Worm (Caenorhabditis elegans) whole organism, L3 larva: ENCODE results near the gene ctl-2.
"Not testable (repeated sequence)": the region's sequence is repeated elsewhere in the genome, so short reads cannot be mapped to it uniquely, and the experiment has no call there.

ENCODE experiments used
- R02D3.7 ChIP-seq: fragments of 150-350 bp; optimal IDR thresholded peaks from 2 replicates; lab custom pipeline; 2014; ENCODE audit warnings: missing biosample characterization, missing genetic modification characterization
- ZK546.5 ChIP-seq: sonication (generic microtip); optimal IDR thresholded peaks from 2 replicates; lab custom pipeline; 2017; ENCODE audit warnings: missing biosample characterization, missing genetic modification characterization
- aly-2 ChIP-seq: fragments of 150-350 bp; optimal IDR thresholded peaks from 2 replicates; lab custom pipeline; 2014; ENCODE audit warnings: missing biosample characterization, missing genetic modification characterization
- ceh-16 ChIP-seq: sonication (generic microtip); optimal IDR thresholded peaks from 2 replicates; lab custom pipeline; 2017; ENCODE audit warnings: missing biosample characterization, missing genetic modification characterization
- ceh-82 ChIP-seq: fragments of 150-350 bp; optimal IDR thresholded peaks from 2 replicates; lab custom pipeline; 2014; ENCODE audit warnings: missing biosample characterization, missing genetic modification characterization
- ceh-9 ChIP-seq: sonication (generic microtip); optimal IDR thresholded peaks from 2 replicates; lab custom pipeline; 2018; ENCODE audit warnings: missing biosample characterization, missing genetic modification characterization
- daf-12 ChIP-seq: fragments of 150-350 bp; optimal IDR thresholded peaks from 2 replicates; lab custom pipeline; 2014; ENCODE audit warnings: missing biosample characterization, missing genetic modification reagents, missing genetic modification characterization
- egl-27 ChIP-seq: sonication (generic microtip); optimal IDR thresholded peaks from 4 replicates; lab custom pipeline; 2017; ENCODE audit warnings: missing biosample characterization, missing genetic modification reagents, missing genetic modification characterization
- egl-5 ChIP-seq: fragments of 150-350 bp; optimal IDR thresholded peaks from 2 replicates; lab custom pipeline; 2017; ENCODE audit warnings: missing biosample characterization, missing genetic modification reagents, missing genetic modification characterization, inconsistent platforms
- elt-1 ChIP-seq: fragments of 150-350 bp; optimal IDR thresholded peaks from 2 replicates; lab custom pipeline; 2014; ENCODE audit warnings: missing biosample characterization, missing genetic modification characterization
- elt-2 ChIP-seq: sonication (generic microtip); optimal IDR thresholded peaks from 2 replicates; lab custom pipeline; 2016; ENCODE audit warnings: missing genetic modification reagents, mild to moderate bottlenecking, missing genetic modification characterization, missing compliant biosample characterization
- elt-3 ChIP-seq, 3 experiments: fragments of 150-350 bp in 1 of 3; sonication (generic microtip) in 2 of 3; optimal IDR thresholded peaks; 2 replicates in 2 of 3; 4 replicates in 1 of 3; lab custom pipeline; 2014 to 2017; ENCODE audit warnings: missing biosample characterization in 3 of 3, missing genetic modification characterization in 3 of 3
- eor-1 ChIP-seq, 2 experiments: fragments of 150-350 bp; optimal IDR thresholded peaks; 2 replicates each; lab custom pipeline; 2014 to 2018; ENCODE audit warnings: missing biosample characterization in 2 of 2, missing genetic modification characterization in 2 of 2
- fkh-10 ChIP-seq: sonication (generic microtip); optimal IDR thresholded peaks from 2 replicates; lab custom pipeline; 2017; ENCODE audit warnings: missing biosample characterization, missing genetic modification reagents, missing genetic modification characterization
- fkh-2 ChIP-seq: fragments of 150-350 bp; optimal IDR thresholded peaks from 2 replicates; lab custom pipeline; 2014; ENCODE audit warnings: missing biosample characterization, missing genetic modification reagents, missing genetic modification characterization
- fos-1 ChIP-seq: fragments of 150-350 bp; optimal IDR thresholded peaks from 2 replicates; lab custom pipeline; 2014; ENCODE audit warnings: missing biosample characterization, missing genetic modification characterization
- hmg-11 ChIP-seq: sonication (generic microtip); optimal IDR thresholded peaks from 2 replicates; lab custom pipeline; 2016; ENCODE audit warnings: missing genetic modification characterization, missing compliant biosample characterization
- jun-1 ChIP-seq: fragments of 150-350 bp; optimal IDR thresholded peaks from 2 replicates; lab custom pipeline; 2014; ENCODE audit warnings: missing biosample characterization, missing genetic modification reagents, missing genetic modification characterization
- lin-39 ChIP-seq: fragments of 150-350 bp; optimal IDR thresholded peaks from 2 replicates; lab custom pipeline; 2018; ENCODE audit warnings: missing biosample characterization, missing genetic modification reagents, missing genetic modification characterization
- lsy-12 ChIP-seq: sonication (generic microtip); optimal IDR thresholded peaks from 2 replicates; lab custom pipeline; 2016; ENCODE audit warnings: mild to moderate bottlenecking, missing genetic modification characterization, missing compliant biosample characterization
- mdl-1 ChIP-seq: fragments of 150-350 bp; optimal IDR thresholded peaks from 2 replicates; lab custom pipeline; 2014; ENCODE audit warnings: missing biosample characterization, missing genetic modification characterization
- nfya-1 ChIP-seq: sonication (generic microtip); optimal IDR thresholded peaks from 2 replicates; lab custom pipeline; 2017; ENCODE audit warnings: missing genetic modification characterization, mild to moderate bottlenecking, missing compliant biosample characterization, antibody characterized with exemption, moderate library complexity; ENCODE audit not compliant: insufficient read depth
- nhr-11 ChIP-seq: fragments of 150-350 bp; optimal IDR thresholded peaks from 2 replicates; lab custom pipeline; 2014; ENCODE audit warnings: missing biosample characterization, missing genetic modification characterization
- nhr-23 ChIP-seq: fragments of 150-350 bp; optimal IDR thresholded peaks from 2 replicates; lab custom pipeline; 2014; ENCODE audit warnings: missing biosample characterization, missing genetic modification reagents, missing genetic modification characterization
- nhr-237 ChIP-seq: fragments of 150-350 bp; optimal IDR thresholded peaks from 2 replicates; lab custom pipeline; 2014; ENCODE audit warnings: missing biosample characterization, missing genetic modification characterization
- nhr-28 ChIP-seq: fragments of 150-350 bp; optimal IDR thresholded peaks from 2 replicates; lab custom pipeline; 2014; ENCODE audit warnings: missing biosample characterization, missing genetic modification characterization
- nhr-67 ChIP-seq: fragments of 150-350 bp; optimal IDR thresholded peaks from 2 replicates; lab custom pipeline; 2014; ENCODE audit warnings: missing biosample characterization, missing genetic modification characterization
- nhr-76 ChIP-seq: fragments of 150-350 bp; sonication (generic microtip); optimal IDR thresholded peaks from 5 replicates; lab custom pipeline; 2014; ENCODE audit warnings: missing biosample characterization, missing genetic modification characterization
- pha-4 ChIP-seq: fragments of 150-350 bp; optimal IDR thresholded peaks from 2 replicates; lab custom pipeline; 2014; ENCODE audit warnings: missing biosample characterization, missing genetic modification reagents, missing genetic modification characterization
- pqm-1 ChIP-seq: fragments of 150-350 bp; optimal IDR thresholded peaks from 2 replicates; lab custom pipeline; 2017; ENCODE audit warnings: missing biosample characterization, missing genetic modification characterization, inconsistent platforms
- sea-2 ChIP-seq: fragments of 150-350 bp; sonication (generic microtip); optimal IDR thresholded peaks from 4 replicates; lab custom pipeline; 2014; ENCODE audit warnings: missing biosample characterization, missing genetic modification reagents, missing genetic modification characterization
- skn-1 ChIP-seq: fragments of 150-350 bp; optimal IDR thresholded peaks from 2 replicates; lab custom pipeline; 2014; ENCODE audit warnings: missing biosample characterization, missing genetic modification characterization
- tbx-2 ChIP-seq: sonication (generic microtip); optimal IDR thresholded peaks from 2 replicates; lab custom pipeline; 2016; ENCODE audit warnings: mild to moderate bottlenecking, missing genetic modification characterization, missing compliant biosample characterization
- unc-39 ChIP-seq: sonication (generic microtip); optimal IDR thresholded peaks from 4 replicates; lab custom pipeline; 2017; ENCODE audit warnings: missing biosample characterization, missing genetic modification characterization
- unc-62 ChIP-seq: fragments of 150-350 bp; sonication (generic microtip); optimal IDR thresholded peaks from 4 replicates; lab custom pipeline; 2014; ENCODE audit warnings: missing biosample characterization, missing genetic modification reagents, missing genetic modification characterization
- zag-1 ChIP-seq: fragments of 150-350 bp; optimal IDR thresholded peaks from 2 replicates; lab custom pipeline; 2014; ENCODE audit warnings: missing biosample characterization, missing genetic modification characterization
- ztf-11 ChIP-seq: fragments of 150-350 bp; optimal IDR thresholded peaks from 2 replicates; lab custom pipeline; 2014; ENCODE audit warnings: missing biosample characterization, missing genetic modification characterization
- ztf-4 ChIP-seq: fragments of 150-350 bp; optimal IDR thresholded peaks from 2 replicates; lab custom pipeline; 2014; ENCODE audit warnings: missing biosample characterization, missing genetic modification characterization

The ctl-2 gene

ce11 chrII:14312182-14312581 is 10.4 kb upstream of the ctl-2 start:
- TF ChIP-seq lin-39 (tag; lab: Kevin White, UChicago), result no peak

DNA sequence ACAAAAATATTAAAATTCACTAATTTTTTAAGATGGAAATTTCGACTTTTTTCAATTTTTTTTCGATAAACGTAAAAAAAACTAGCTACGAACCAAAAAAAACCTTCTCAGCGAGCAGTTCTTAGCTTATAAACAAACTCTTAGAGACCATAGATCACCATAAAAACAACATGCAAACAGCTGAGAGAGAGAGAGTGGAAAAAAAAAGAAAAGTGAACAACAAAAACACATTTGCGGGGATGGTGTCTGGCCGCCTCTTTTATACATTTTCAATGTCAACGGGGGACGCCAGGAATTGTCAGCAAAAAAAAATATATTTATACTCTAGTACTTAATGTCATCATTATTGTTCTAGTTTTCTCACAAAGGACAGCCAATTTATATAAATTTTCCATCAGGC is 9.7 kb upstream of the ctl-2 start:
- peak; percentile 16 for TF ChIP-seq pha-4 (tag; lab: Kevin White, UChicago)
- peak; percentile 5 for TF ChIP-seq skn-1 (tag; lab: Kevin White, UChicago)
- TF ChIP-seq elt-3 (tag; optimal IDR thresholded peaks at IDR 0.05; lab: Kevin White, UChicago), result no peak

ce11 chrII:14310729-14311388 is 9.0 kb upstream of the ctl-2 start, which contains the start of gene ctl-3:
Gene ctl-3, minus strand, starts transcription at chrII:14310779.
- no peak for TF ChIP-seq pha-4 (tag; lab: Kevin White, UChicago)
- TF ChIP-seq ceh-9 (tag; lab: Kevin White, UChicago), result no peak
- no peak for TF ChIP-seq ceh-16 (tag; lab: Kevin White, UChicago)
- no peak for TF ChIP-seq ceh-82
- no peak for TF ChIP-seq unc-39 (tag; lab: Kevin White, UChicago)
- no peak for TF ChIP-seq egl-5
- no peak for TF ChIP-seq fkh-2 (tag; lab: Kevin White, UChicago)
- TF ChIP-seq fos-1 (tag; lab: Kevin White, UChicago), result no peak
- TF ChIP-seq tbx-2, result no peak
- TF ChIP-seq sea-2 (GFP tag; lab: Kevin White, UChicago), result no peak

DNA sequence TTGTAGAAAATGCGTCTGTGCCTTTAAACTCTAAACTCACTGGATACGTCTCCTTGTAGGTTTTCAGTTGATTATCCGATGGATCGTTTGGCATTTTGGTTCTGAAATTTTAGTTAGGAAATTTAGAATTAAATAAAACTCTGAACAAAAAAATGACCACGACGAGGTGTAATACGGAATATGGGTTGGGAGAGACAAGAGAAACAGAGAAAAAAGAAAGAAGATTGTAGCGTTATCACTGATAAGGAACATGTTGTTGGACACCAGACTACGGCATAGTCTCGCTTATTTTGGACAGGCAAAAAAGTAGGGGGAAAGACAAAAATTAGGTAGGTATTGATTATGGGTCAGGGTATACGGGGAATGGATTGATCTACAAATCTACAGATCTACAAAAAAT is 4.3 kb upstream of the ctl-2 start, which contains the start of gene ctl-1:
Gene ctl-1 (minus strand): TSS at position 101 of the 400 bp plus-strand sequence.
- not testable (repeated sequence) for TF ChIP-seq ceh-16, lsy-12, ztf-11 (tag; lab: Kevin White, UChicago)

DNA sequence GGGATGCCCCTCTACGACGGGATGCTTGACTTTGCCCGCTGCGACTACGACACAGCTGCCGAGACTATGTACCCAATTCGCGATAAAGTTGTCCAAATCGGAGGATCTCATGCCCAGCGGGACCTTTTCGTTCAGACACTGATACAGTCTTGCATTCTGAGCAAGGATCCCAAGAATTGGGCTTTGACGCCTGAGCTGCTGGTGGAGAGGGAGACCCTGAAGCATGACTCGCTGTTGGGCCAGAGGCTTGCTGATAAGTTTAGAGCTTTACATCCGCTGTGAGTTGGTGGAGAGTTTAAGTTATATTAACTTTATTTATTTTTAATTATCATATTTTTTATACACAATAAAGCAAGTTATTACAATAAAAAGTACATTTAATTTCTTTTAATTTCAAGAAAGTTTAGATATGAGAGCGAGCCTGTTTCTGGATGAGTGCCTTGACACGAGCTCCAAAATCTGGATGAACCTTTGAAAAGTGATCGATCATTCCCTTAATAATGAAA is 2.5 kb downstream of the ctl-2 start:
- TF ChIP-seq daf-12 (no peak), elt-2 (tag; lab: Kevin White, UChicago) (peak; percentile 20), ztf-4 (tag; lab: Kevin White, UChicago) (no peak)

DNA sequence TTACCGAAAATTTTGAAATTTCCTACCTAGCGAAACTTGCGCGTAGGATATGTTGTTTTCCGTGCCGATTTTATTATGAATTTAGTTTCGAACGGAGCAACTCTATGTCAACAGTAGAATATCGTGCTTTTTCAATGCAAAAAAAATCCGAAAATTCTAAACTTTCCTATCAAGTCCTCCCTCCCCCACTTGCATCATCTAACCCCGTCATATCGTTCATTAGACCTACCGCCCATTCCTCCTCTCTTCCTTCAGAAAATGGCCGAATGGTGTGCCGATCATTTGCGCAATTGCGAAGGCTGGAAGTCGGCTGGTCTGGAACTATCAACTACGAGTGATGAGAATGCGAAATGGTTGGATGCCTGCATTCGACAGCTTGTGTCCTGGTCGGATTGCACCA is 4.8 kb downstream of the ctl-2 start, which contains the start of gene Y54G11A.7:
Gene Y54G11A.7 (plus strand): TSS at position 256 of the 400 bp plus-strand sequence.
- TF ChIP-seq elt-2 (tag; lab: Kevin White, UChicago), result peak; percentile 36

ce11 chrII:14296320-14296719 is 5.5 kb downstream of the ctl-2 start:
- TF ChIP-seq elt-3 (tag; optimal IDR thresholded peaks at IDR 0.05; lab: Kevin White, UChicago) (no peak), jun-1 (tag; lab: Kevin White, UChicago) (peak; percentile 63), pqm-1 (tag; lab: Kevin White, UChicago) (peak; percentile 61), hmg-11 (tag; lab: Kevin White, UChicago) (no peak), egl-27 (tag; lab: Kevin White, UChicago) (no peak), aly-2 (tag; lab: Kevin White, UChicago) (no peak), ZK546.5 (tag; lab: Kevin White, UChicago) (no peak), sea-2 (GFP tag; lab: Kevin White, UChicago) (no peak), ztf-11 (tag; lab: Kevin White, UChicago) (no peak), nhr-237 (tag; lab: Kevin White, UChicago) (no peak), daf-12 (no peak), nhr-76 (no peak), tbx-2 (no peak), elt-2 (tag; lab: Kevin White, UChicago) (peak; percentile 92), lsy-12 (tag; lab: Kevin White, UChicago) (no peak), fkh-2 (tag; lab: Kevin White, UChicago) (no peak), unc-62 (GFP tag; lab: Kevin White, UChicago) (no peak), zag-1 (tag; lab: Kevin White, UChicago) (no peak), nfya-1 (tag; lab: Kevin White, UChicago) (peak; percentile 53), nhr-67 (tag; lab: Kevin White, UChicago) (no peak), R02D3.7 (tag; lab: Kevin White, UChicago) (no peak), nhr-11 (no peak), pha-4 (tag; lab: Kevin White, UChicago) (peak; percentile 96), ztf-4 (tag; lab: Kevin White, UChicago) (no peak), nhr-23 (tag; lab: Kevin White, UChicago) (peak; percentile 47), lin-39 (tag; lab: Kevin White, UChicago) (no peak), mdl-1 (tag; lab: Kevin White, UChicago) (peak; percentile 90), elt-1 (tag; lab: Kevin White, UChicago) (no peak), fkh-10 (GFP tag; lab: Kevin White, UChicago) (no peak), ceh-16 (tag; lab: Kevin White, UChicago) (no peak), nhr-28 (tag; lab: Kevin White, UChicago) (no peak), eor-1 (tag; optimal IDR thresholded peaks at IDR 0.05; lab: Kevin White, UChicago) (no peak)
